Worm (Caenorhabditis elegans) whole organism, early embryonic: ENCODE data around the gene sumv-1.

Source experiments
- aly-1 ChIP-seq: sonication (generic microtip); optimal IDR thresholded peaks from 2 replicates; lab custom pipeline; 2016; ENCODE audit warnings: missing genetic modification characterization, missing compliant biosample characterization
- ama-1 ChIP-seq: fragments of 150-350 bp; optimal IDR thresholded peaks from 2 replicates; lab custom pipeline; 2014
- flt-1 ChIP-seq: fragments of 200-800 bp; sonication (Bioruptor generic); IDR thresholded peaks from 2 replicates; pipeline ENCODE4 v1.3.6; 2022; ENCODE audit warnings: missing genetic modification characterization, missing compliant biosample characterization
- hmbx-1 ChIP-seq: sonication (generic microtip); optimal IDR thresholded peaks from 2 replicates; lab custom pipeline; 2016; ENCODE audit warnings: mild to moderate bottlenecking, missing genetic modification characterization, missing compliant biosample characterization
- hnd-1 ChIP-seq: sonication (generic microtip); optimal IDR thresholded peaks from 2 replicates; lab custom pipeline; 2016; ENCODE audit warnings: missing genetic modification characterization, missing compliant biosample characterization
- pes-1 ChIP-seq: fragments of 200-800 bp; sonication (Bioruptor generic); IDR thresholded peaks from 2 replicates; pipeline ENCODE4 v1.3.6; 2022; ENCODE audit warnings: missing genetic modification reagents, missing genetic modification characterization, missing compliant biosample characterization
- tbx-37 ChIP-seq: fragments of 200-800 bp; sonication (Bioruptor generic); conservative IDR thresholded peaks from 2 replicates; pipeline ENCODE4 v1.3.6; 2022; ENCODE audit warnings: missing genetic modification reagents, missing genetic modification characterization, missing compliant biosample characterization
- tra-4 ChIP-seq: sonication (generic microtip); optimal IDR thresholded peaks from 2 replicates; lab custom pipeline; 2017; ENCODE audit warnings: missing genetic modification characterization, missing compliant biosample characterization

ce11 chrIII:5274715-5275355, 20.8 kb upstream of the sumv-1 start, which contains the start of the genes daf-41 and toc-1:
- TF ChIP-seq tbx-37 (GFP tag; lab: Robert Waterston, UW), result no peak
- TF ChIP-seq ama-1 (lab: Kevin White, UChicago), result no peak
- no peak for TF ChIP-seq pes-1
- TF ChIP-seq aly-1, result no peak
- TF ChIP-seq tra-4, result no peak
- TF ChIP-seq hnd-1, result no peak
- no peak for TF ChIP-seq flt-1
- no peak for TF ChIP-seq hmbx-1 (tag; lab: Kevin White, UChicago)
